Worm (Caenorhabditis elegans) whole organism, midembryonic: ENCODE results near the gene gur-3.

ENCODE experiments used
- T22C8.4 ChIP-seq: fragments of 200-800 bp; sonication (Bioruptor generic); IDR thresholded peaks from 2 replicates; pipeline ENCODE4 v1.3.6; 2022; ENCODE audit warnings: missing genetic modification characterization, missing compliant biosample characterization
- cog-1 ChIP-seq: sonication (generic microtip); optimal IDR thresholded peaks from 2 replicates; lab custom pipeline; 2016; ENCODE audit warnings: missing genetic modification characterization, missing compliant biosample characterization
- flt-1 ChIP-seq: fragments of 200-800 bp; sonication (Bioruptor generic); IDR thresholded peaks from 2 replicates; pipeline ENCODE4 v1.3.6; 2022; ENCODE audit warnings: missing genetic modification characterization, missing compliant biosample characterization
- med-1 ChIP-seq: sonication (generic microtip); optimal IDR thresholded peaks from 2 replicates; lab custom pipeline; 2017; ENCODE audit warnings: missing genetic modification characterization, mild to moderate bottlenecking, missing compliant biosample characterization, antibody characterized with exemption, missing genetic modification reagents; ENCODE audit not compliant: insufficient read depth
- ref-1 ChIP-seq: fragments of 200-800 bp; sonication (Bioruptor generic); conservative IDR thresholded peaks from 2 replicates; pipeline ENCODE4 v1.3.6; 2022; ENCODE audit warnings: missing genetic modification reagents, missing genetic modification characterization, missing compliant biosample characterization
- tab-1 ChIP-seq: fragments of 200-800 bp; sonication (Bioruptor generic); IDR thresholded peaks from 2 replicates; pipeline ENCODE4 v1.3.6; 2022; ENCODE audit warnings: missing genetic modification characterization, missing compliant biosample characterization
- ztf-23 ChIP-seq: fragments of 200-800 bp; sonication (Bioruptor generic); IDR thresholded peaks from 2 replicates; pipeline ENCODE4 v1.3.6; 2022; ENCODE audit warnings: missing genetic modification reagents, missing genetic modification characterization, missing compliant biosample characterization
- ztf-29 ChIP-seq: fragments of 200-800 bp; sonication (Bioruptor generic); IDR thresholded peaks from 2 replicates; pipeline ENCODE4 v1.3.6; 2022; ENCODE audit warnings: missing genetic modification reagents, missing genetic modification characterization, missing compliant biosample characterization

- TF ChIP-seq ztf-23 (GFP tag; lab: Robert Waterston, UW), result no peak
- no peak for TF ChIP-seq T22C8.4
- TF ChIP-seq med-1 (GFP tag; lab: Kevin White, UChicago), result no peak
- no peak for TF ChIP-seq ref-1
- TF ChIP-seq ztf-29 (GFP tag; lab: Robert Waterston, UW), result no peak
- TF ChIP-seq flt-1, result no peak
- TF ChIP-seq tab-1 (GFP tag; lab: Robert Waterston, UW), result no peak
- TF ChIP-seq cog-1 (tag; lab: Kevin White, UChicago), result peak; percentile 39
These were observed 28.4 kb downstream of the gur-3 start for ce11 chrX:10377663-10378062.
